Worm (Caenorhabditis elegans): ENCODE measurements around the gene srpa-68.
A peak's percentile ranks its signal among the peaks of the same experiment; 100 is the strongest.

srpa-68 gene

DNA sequence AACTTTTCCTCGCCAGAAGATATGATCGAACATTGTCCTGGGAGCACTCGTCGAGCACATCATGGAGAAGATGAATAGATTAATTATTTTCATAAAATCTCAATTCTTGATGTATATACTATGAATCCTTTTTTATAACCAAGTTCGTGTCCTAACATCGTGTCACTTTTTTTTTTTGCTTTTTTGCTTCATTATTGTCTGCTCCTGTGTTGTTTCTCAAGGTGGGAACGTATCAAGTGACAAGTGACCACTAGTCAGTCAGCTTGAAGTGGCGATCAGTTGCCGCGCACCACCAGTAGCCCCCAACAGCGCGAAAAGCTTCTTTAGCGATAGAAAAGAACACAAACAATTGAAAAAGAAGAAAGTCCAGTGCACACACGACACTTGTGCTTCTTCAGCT, 39.2 kb downstream of the srpa-68 start, which contains the start of gene lrx-1:
Gene lrx-1 (plus strand): TSS at position 301 of the 400 bp plus-strand sequence.
- TF ChIP-seq madf-8 (GFP tag; conservative IDR thresholded peaks at IDR 0.05) = no peak
- TF ChIP-seq K12H6.12 (tag; optimal IDR thresholded peaks at IDR 0.05) = no peak
- TF ChIP-seq ztf-28 (GFP tag; IDR thresholded peaks at IDR 0.05) = no peak
- TF ChIP-seq die-1 (tag; optimal IDR thresholded peaks at IDR 0.05) = no peak
- no peak for TF ChIP-seq ztf-25 (GFP tag; IDR thresholded peaks at IDR 0.05)
- no peak for TF ChIP-seq athp-1 (tag; optimal IDR thresholded peaks at IDR 0.05)
- no peak for TF ChIP-seq tbp1 (GFP tag; optimal IDR thresholded peaks at IDR 0.05)
- TF ChIP-seq ceh-91 (GFP tag; IDR thresholded peaks at IDR 0.05) = no peak
- TF ChIP-seq chd-7 (tag; optimal IDR thresholded peaks at IDR 0.05) = no peak
- TF ChIP-seq efl-1 (GFP tag; optimal IDR thresholded peaks at IDR 0.05) = no peak
- no peak for TF ChIP-seq let-607 (tag; optimal IDR thresholded peaks at IDR 0.05)
- TF ChIP-seq unc-130 (GFP tag; optimal IDR thresholded peaks at IDR 0.05) = no peak
- no peak for TF ChIP-seq T26A5.8 (tag; optimal IDR thresholded peaks at IDR 0.05)
- no peak for TF ChIP-seq lin-26 (GFP tag; IDR thresholded peaks at IDR 0.05)
- TF ChIP-seq fkh-3 (tag; optimal IDR thresholded peaks at IDR 0.05) = no peak
- TF ChIP-seq lsl-1 (GFP tag; optimal IDR thresholded peaks at IDR 0.05) = no peak
- no peak for TF ChIP-seq ZK185.1 (tag; optimal IDR thresholded peaks at IDR 0.05; ENCODE audit: poor library complexity, severe bottlenecking)
- TF ChIP-seq F39B2.1 (GFP tag; IDR thresholded peaks at IDR 0.05) = no peak

DNA sequence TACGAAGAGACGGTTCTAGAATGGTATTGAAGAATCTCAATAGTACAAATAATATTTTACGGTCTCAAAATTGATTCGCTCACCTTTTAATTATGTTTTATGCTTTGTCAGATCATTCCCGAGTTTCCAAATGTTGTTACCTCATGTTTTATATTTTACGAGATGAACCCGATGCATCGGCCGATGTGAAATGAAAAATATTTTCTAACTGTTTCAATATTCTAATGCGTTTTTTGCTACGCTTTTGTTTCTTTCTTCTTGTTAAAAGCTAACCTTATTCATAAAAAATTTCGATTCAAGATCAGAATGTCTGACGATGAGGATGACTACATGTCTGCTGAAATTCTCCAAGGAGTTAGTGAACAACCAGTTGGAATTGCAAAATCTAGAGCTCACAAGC, 40.4 kb downstream of the srpa-68 start, which contains the start of gene T04H1.5:
Gene T04H1.5 (plus strand): TSS at position 301 of the 400 bp plus-strand sequence.
- no peak for TF ChIP-seq bed-2 (GFP tag; IDR thresholded peaks at IDR 0.05)
- no peak for TF ChIP-seq ztf-22 (GFP tag; optimal IDR thresholded peaks at IDR 0.05)
- TF ChIP-seq fkh-3 (tag; optimal IDR thresholded peaks at IDR 0.05) = no peak
- TF ChIP-seq mcd-1 (GFP tag; IDR thresholded peaks at IDR 0.05) = no peak
- no peak for TF ChIP-seq F39B2.1 (GFP tag; IDR thresholded peaks at IDR 0.05)
- TF ChIP-seq F57A8.1 (GFP tag; optimal IDR thresholded peaks at IDR 0.05) = no peak
- TF ChIP-seq Y95B8A.8 (GFP tag; IDR thresholded peaks at IDR 0.05) = no peak
- no peak for TF ChIP-seq snpc-1.1 (tag; optimal IDR thresholded peaks at IDR 0.05; ENCODE audit: insufficient read depth)
- no peak for TF ChIP-seq ztf-3 (GFP tag; optimal IDR thresholded peaks at IDR 0.05)
- no peak for TF ChIP-seq Y67H2A.10 (GFP tag; conservative IDR thresholded peaks at IDR 0.05)

DNA sequence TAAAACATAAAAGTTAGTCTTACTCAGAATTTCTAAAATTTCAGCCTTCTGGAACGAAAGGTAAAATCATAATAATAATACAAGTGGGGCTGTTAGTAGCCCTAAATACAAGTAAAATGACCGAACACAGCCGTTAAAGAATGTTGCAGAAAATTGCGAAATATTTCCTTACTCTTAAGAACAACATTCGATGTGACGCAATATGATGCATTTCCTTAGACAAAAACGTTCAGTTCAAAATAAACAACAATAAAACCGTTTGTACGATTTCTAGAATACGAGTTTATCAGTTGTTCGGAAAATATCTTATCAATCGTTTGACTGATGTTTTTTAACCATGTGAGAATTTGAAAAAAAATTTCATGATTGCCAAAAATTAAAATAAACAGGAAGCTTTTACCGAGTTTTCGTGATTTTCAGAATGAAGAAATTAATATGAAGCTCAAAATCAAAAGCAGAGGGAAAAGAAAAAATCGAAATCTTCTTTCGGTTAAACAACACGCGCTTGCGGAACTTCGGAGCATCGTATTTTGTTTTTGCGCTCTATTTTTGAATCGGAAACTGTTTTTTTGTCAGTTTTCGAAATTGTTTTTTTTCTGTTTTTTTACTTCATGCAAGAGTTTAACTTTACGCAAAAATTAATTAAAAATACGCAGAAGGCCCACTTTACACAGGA, 45.5 kb downstream of the srpa-68 start:
- TF ChIP-seq madf-8 (GFP tag; conservative IDR thresholded peaks at IDR 0.05) = no peak
- TF ChIP-seq K12H6.12 (tag; optimal IDR thresholded peaks at IDR 0.05) = no peak
- no peak for TF ChIP-seq egrh-3 (GFP tag; IDR thresholded peaks at IDR 0.05)
- no peak for TF ChIP-seq let-526 (GFP tag; IDR thresholded peaks at IDR 0.05)
- TF ChIP-seq ceh-27 (GFP tag; optimal IDR thresholded peaks at IDR 0.05) = no peak
- no peak for TF ChIP-seq ccch-3 (GFP tag; optimal IDR thresholded peaks at IDR 0.05)
- TF ChIP-seq egl-44 (GFP tag; IDR thresholded peaks at IDR 0.05) = no peak
- TF ChIP-seq madf-3 (GFP tag; IDR thresholded peaks at IDR 0.05) = no peak
- TF ChIP-seq B0019.2 (GFP tag; conservative IDR thresholded peaks at IDR 0.05) = no peak
- TF ChIP-seq tbx-9 (tag; optimal IDR thresholded peaks at IDR 0.05; ENCODE audit: borderline replicate concordance) = no peak
- TF ChIP-seq attf-3 (GFP tag; conservative IDR thresholded peaks at IDR 0.05) = peak; percentile 90
- TF ChIP-seq bed-2 (GFP tag; IDR thresholded peaks at IDR 0.05) = no peak
- TF ChIP-seq Y95B8A.8 (GFP tag; IDR thresholded peaks at IDR 0.05) = no peak
- TF ChIP-seq nfya-2 (GFP tag; IDR thresholded peaks at IDR 0.05) = no peak
- peak; percentile 77; the same call in 1 of the 2 replicates for TF ChIP-seq cebp-1 (GFP tag; IDR thresholded peaks at IDR 0.05)
- TF ChIP-seq cebp-1 (tag; optimal IDR thresholded peaks at IDR 0.05) = peak; percentile 94
- no peak for TF ChIP-seq ztf-25 (GFP tag; IDR thresholded peaks at IDR 0.05)

Data from whole organism, young adult.